Fruit fly (Drosophila melanogaster): ENCODE data around the gene CG34126.
A peak's percentile ranks its signal among the peaks of the same experiment; 100 is the strongest.

CG34126 gene

DNA sequence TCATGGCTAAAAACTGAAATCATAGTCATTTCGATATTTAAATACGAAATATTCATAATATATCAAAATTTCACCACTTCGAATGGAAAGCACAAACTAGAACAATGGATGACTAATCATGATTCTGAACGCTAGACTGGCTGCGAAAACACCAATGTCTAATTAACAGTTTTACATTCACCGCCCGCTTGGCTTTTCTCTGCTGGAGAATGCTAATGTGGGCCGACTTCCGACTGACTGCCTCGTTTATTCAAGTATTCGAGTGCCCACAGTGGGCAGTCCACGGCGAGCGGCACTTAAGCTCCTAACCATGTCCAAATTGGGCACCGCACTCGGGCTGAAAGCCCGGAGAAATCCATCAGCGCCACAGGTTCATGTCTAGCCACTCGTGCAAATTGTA, 20.6 kb downstream of the CG34126 start:
- TF ChIP-seq cic (GFP tag; optimal IDR thresholded peaks at IDR 0.05) (no peak), CG14711 (tag; optimal IDR thresholded peaks at IDR 0.05) (no peak), CG33017 (tag; optimal IDR thresholded peaks at IDR 0.05) (no peak), toe (GFP tag; optimal IDR thresholded peaks at IDR 0.05) (no peak), CG12768 (GFP tag; optimal IDR thresholded peaks at IDR 0.05) (no peak), Mnt (GFP tag; optimal IDR thresholded peaks at IDR 0.05) (no peak), ovo (GFP tag; optimal IDR thresholded peaks at IDR 0.05) (no peak)

DNA sequence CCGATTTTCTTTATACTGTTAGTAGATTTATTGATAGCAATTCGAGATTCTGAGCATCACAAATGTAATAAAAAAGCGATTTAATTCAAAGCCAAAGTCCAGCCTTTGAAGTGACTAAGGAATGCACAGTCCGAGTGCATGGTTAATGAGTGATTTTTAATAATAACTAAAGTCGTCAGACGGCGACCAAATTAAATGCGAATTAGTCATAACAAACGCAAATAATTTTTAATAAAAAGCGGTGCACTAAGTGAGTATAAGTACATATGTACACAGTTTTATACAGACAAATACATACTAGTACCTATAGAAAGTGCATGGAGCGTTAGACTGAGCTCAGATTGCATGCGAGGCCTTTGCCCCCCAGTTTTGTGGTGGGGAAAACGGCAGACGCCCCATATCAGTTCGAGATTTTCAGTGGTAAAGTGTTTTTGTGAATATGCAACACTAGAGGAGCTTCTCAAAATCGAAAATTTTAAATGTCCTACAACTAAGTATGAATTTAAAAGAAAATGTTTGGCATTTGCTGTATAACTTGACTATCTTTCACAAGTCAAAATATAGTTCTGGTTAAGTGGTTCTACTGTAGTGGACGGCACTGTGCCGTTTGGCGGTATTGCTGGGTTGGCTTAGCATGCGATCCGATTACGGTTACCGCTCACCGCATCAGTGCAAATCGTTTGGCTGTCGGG, 21.4 kb downstream of the CG34126 start:
- TF ChIP-seq CG7101 (tag; optimal IDR thresholded peaks at IDR 0.05) (peak; percentile 76), CG11617 (GFP tag; optimal IDR thresholded peaks at IDR 0.05) (peak; percentile 54), bab1 (GFP tag; optimal IDR thresholded peaks at IDR 0.05) (peak; percentile 10), Mnt (GFP tag; optimal IDR thresholded peaks at IDR 0.05) (peak; percentile 32), Clk (GFP tag; optimal IDR thresholded peaks at IDR 0.05) (peak; percentile 13), tj (GFP tag; optimal IDR thresholded peaks at IDR 0.05) (peak; percentile 64), CG5204 (GFP tag; optimal IDR thresholded peaks at IDR 0.05) (peak; percentile 7), pad (GFP tag; optimal IDR thresholded peaks at IDR 0.05) (peak; percentile 39), Hr96 (GFP tag; optimal IDR thresholded peaks at IDR 0.05) (peak; percentile 36), CG33017 (tag; optimal IDR thresholded peaks at IDR 0.05) (peak; percentile 85), CG7045 (GFP tag; optimal IDR thresholded peaks at IDR 0.05) (peak; percentile 74), cnc (optimal IDR thresholded peaks at IDR 0.05) (no peak), CG1620 (GFP tag; optimal IDR thresholded peaks at IDR 0.05) (no peak), CG14711 (tag; optimal IDR thresholded peaks at IDR 0.05) (peak; percentile 52), cic (GFP tag; optimal IDR thresholded peaks at IDR 0.05) (peak; percentile 70), Crg-1 (GFP tag; optimal IDR thresholded peaks at IDR 0.05) (peak; percentile 29), CG12768 (GFP tag; optimal IDR thresholded peaks at IDR 0.05) (peak; percentile 82), toe (GFP tag; optimal IDR thresholded peaks at IDR 0.05) (peak; percentile 25), kay (GFP tag; ENCODE audit: borderline replicate concordance) (peak; percentile 97), ovo (GFP tag; optimal IDR thresholded peaks at IDR 0.05) (no peak)

DNA sequence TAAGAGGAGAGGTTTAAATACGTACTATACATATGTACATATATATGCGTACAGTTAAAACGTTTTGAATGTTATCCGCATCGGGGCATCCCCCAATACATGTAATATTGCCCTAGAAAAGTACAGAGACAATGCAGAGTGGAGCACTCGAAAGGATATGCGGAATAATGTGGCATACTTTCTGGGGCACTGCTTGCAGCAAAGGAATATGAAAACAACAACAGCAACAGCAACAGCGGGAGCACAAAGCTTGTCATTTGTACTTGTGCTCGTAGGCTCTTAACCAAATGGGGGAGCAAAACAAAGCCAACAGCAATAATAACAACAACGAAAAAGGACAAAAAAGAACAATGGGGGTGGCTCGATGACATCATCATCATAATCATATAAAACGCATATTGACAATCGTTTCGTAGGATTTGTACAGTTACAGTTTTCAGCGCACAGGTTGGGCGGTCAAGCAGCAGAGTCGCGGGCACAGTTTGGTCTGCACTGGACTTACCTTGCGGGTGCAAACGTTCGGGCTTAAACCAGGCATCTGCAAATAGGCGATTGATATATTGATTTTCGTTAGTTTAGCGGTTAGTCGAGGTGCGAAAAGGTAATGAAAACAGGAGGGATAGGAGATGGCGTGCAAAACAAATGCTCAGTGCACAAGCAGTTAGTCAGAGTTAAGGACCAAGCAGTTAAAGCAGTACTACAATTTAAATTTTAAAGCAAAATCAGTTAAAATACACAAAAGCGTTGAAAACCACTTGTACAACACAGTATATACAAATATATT, 22.4 kb downstream of the CG34126 start:
- TF ChIP-seq ovo (GFP tag; optimal IDR thresholded peaks at IDR 0.05): no peak
- TF ChIP-seq cic (GFP tag; optimal IDR thresholded peaks at IDR 0.05): no peak
- no peak for TF ChIP-seq CG5204 (GFP tag; optimal IDR thresholded peaks at IDR 0.05)
- no peak for TF ChIP-seq pad (GFP tag; optimal IDR thresholded peaks at IDR 0.05)
- TF ChIP-seq toe (GFP tag; optimal IDR thresholded peaks at IDR 0.05): no peak
- no peak for TF ChIP-seq CG14711 (tag; optimal IDR thresholded peaks at IDR 0.05)
- no peak for TF ChIP-seq tj (GFP tag; optimal IDR thresholded peaks at IDR 0.05)
- no peak for TF ChIP-seq Crg-1 (GFP tag; optimal IDR thresholded peaks at IDR 0.05)
- no peak for TF ChIP-seq Mnt (GFP tag; optimal IDR thresholded peaks at IDR 0.05)
- TF ChIP-seq CG33017 (tag; optimal IDR thresholded peaks at IDR 0.05): no peak
- no peak for TF ChIP-seq cnc (optimal IDR thresholded peaks at IDR 0.05)
- TF ChIP-seq bab1 (GFP tag; optimal IDR thresholded peaks at IDR 0.05): no peak
- no peak for TF ChIP-seq kay (GFP tag; ENCODE audit: borderline replicate concordance)
- no peak for TF ChIP-seq CG1620 (GFP tag; optimal IDR thresholded peaks at IDR 0.05)
- TF ChIP-seq CG7101 (tag; optimal IDR thresholded peaks at IDR 0.05): no peak
- TF ChIP-seq Clk (GFP tag; optimal IDR thresholded peaks at IDR 0.05): no peak

DNA sequence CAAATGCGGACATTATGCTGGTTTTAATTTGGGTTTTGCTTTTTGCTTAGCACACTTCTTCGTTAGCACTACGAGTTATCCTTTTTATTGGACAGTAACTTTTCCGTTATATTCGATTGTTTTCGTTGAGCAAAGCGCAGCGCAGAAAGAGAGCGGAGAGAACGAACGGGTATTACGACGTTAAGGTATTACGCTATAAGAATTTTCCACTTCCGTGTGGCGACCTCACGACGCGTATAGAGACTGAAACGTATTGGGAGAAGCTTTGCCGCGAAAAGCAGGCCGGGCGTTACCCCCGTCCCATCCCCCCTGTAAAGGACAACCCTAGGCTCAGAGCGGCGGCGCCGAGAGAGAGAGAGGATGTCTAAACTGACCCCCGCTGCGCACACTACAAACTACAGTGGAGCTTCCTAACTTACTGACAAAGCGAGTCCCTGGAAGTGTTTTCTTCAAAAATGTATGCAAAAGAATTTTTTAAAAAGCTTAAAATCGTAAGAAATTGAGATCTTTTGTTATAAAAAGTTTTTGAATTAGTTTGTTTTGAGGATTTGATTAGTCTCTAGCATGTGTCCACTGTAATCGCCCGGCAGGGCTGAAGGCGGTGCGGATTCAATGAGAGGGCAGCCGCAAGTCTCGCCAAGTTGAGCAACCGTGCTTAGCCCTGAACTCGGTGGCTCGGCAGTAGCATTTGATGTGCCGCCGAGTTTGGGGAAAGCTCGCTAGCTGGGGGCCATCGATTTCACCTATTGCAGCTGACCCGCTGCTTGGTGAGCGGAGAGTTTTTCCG, 23.5 kb downstream of the CG34126 start:
- TF ChIP-seq CG12768 (GFP tag; optimal IDR thresholded peaks at IDR 0.05) (peak; percentile 97), CG33017 (tag; optimal IDR thresholded peaks at IDR 0.05) (peak; percentile 96), CG11617 (GFP tag; optimal IDR thresholded peaks at IDR 0.05) (peak; percentile 88), Clk (GFP tag; optimal IDR thresholded peaks at IDR 0.05) (peak; percentile 95), CG7045 (GFP tag; optimal IDR thresholded peaks at IDR 0.05) (peak; percentile 97), kay (GFP tag; ENCODE audit: borderline replicate concordance) (no peak), tj (GFP tag; optimal IDR thresholded peaks at IDR 0.05) (peak; percentile 48), Mnt (GFP tag; optimal IDR thresholded peaks at IDR 0.05) (peak; percentile 76), CG14711 (tag; optimal IDR thresholded peaks at IDR 0.05) (peak; percentile 90), toe (GFP tag; optimal IDR thresholded peaks at IDR 0.05) (peak; percentile 93), Hr96 (GFP tag; optimal IDR thresholded peaks at IDR 0.05) (peak; percentile 93), ovo (GFP tag; optimal IDR thresholded peaks at IDR 0.05) (peak; percentile 31), Crg-1 (GFP tag; optimal IDR thresholded peaks at IDR 0.05) (peak; percentile 89), cic (GFP tag; optimal IDR thresholded peaks at IDR 0.05) (peak; percentile 69), CG1620 (GFP tag; optimal IDR thresholded peaks at IDR 0.05) (peak; percentile 78), CG5204 (GFP tag; optimal IDR thresholded peaks at IDR 0.05) (peak; percentile 96), bab1 (GFP tag; optimal IDR thresholded peaks at IDR 0.05) (peak; percentile 89), pad (GFP tag; optimal IDR thresholded peaks at IDR 0.05) (peak; percentile 80), cnc (optimal IDR thresholded peaks at IDR 0.05) (no peak), CG7101 (tag; optimal IDR thresholded peaks at IDR 0.05) (peak; percentile 96)

DNA sequence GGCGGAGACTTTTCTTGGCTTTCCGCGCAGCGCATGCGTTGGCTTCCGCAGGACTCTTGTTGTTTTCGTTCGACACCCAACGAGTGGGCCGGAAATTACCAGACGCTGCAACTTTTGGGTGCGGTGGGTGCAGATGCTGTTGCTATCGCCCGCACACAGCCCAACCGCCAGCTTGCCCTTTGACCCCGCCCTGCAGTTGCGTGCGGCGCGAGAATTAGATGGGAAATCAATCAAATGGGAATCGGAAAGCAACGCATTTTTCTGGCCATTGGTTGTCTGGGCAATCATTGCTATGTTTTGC, 24.0 kb downstream of the CG34126 start:
- TF ChIP-seq cic (GFP tag; optimal IDR thresholded peaks at IDR 0.05): no peak
- no peak for TF ChIP-seq CG5204 (GFP tag; optimal IDR thresholded peaks at IDR 0.05)
- no peak for TF ChIP-seq tj (GFP tag; optimal IDR thresholded peaks at IDR 0.05)
- TF ChIP-seq Hr96 (GFP tag; optimal IDR thresholded peaks at IDR 0.05): no peak
- TF ChIP-seq kay (GFP tag; ENCODE audit: borderline replicate concordance): no peak

Measured in whole organism, adult.